Fruit fly (Drosophila melanogaster) whole organism, pupa: ENCODE measurements around the gene CG17108.
A peak's percentile ranks its signal among the peaks of the same experiment; 100 is the strongest.

Experiments used
- CG10348 ChIP-seq: fragments of 200-800 bp; sonication (Bioruptor generic); IDR thresholded peaks from 2 replicates; pipeline ENCODE4 v1.3.6; 2022; ENCODE audit warnings: missing biosample characterization, missing genetic modification characterization
- CG12605 ChIP-seq: fragments of 200-800 bp; sonication (Bioruptor generic); IDR thresholded peaks from 2 replicates; pipeline ENCODE4 v1.3.6; 2022; ENCODE audit warnings: missing biosample characterization, missing genetic modification characterization
- CG13204 ChIP-seq: fragments of 200-800 bp; sonication (Bioruptor generic); optimal IDR thresholded peaks from 2 replicates; lab custom pipeline; 2018; ENCODE audit warnings: missing biosample characterization, mild to moderate bottlenecking, missing genetic modification characterization, moderate library complexity
- CG14655 ChIP-seq: fragments of 200-800 bp; sonication (Bioruptor generic); optimal IDR thresholded peaks from 3 replicates; lab custom pipeline; 2017; ENCODE audit warnings: mild to moderate bottlenecking, missing biosample characterization, missing genetic modification reagents, missing genetic modification characterization
- CG15710 ChIP-seq: fragments of 200-800 bp; sonication (Bioruptor generic); optimal IDR thresholded peaks from 2 replicates; lab custom pipeline; 2018; ENCODE audit warnings: missing biosample characterization, mild to moderate bottlenecking, missing genetic modification characterization, moderate library complexity
- CG17806 ChIP-seq: fragments of 200-800 bp; sonication (Bioruptor generic); optimal IDR thresholded peaks from 2 replicates; lab custom pipeline; 2018; ENCODE audit warnings: missing biosample characterization, mild to moderate bottlenecking, missing genetic modification characterization, moderate library complexity
- CG32121 ChIP-seq: fragments of 200-800 bp; sonication (Bioruptor generic); IDR thresholded peaks from 2 replicates; pipeline ENCODE4 v1.3.6; 2022; ENCODE audit warnings: missing biosample characterization, missing genetic modification characterization
- CG34367 ChIP-seq: fragments of 200-800 bp; sonication (Bioruptor generic); optimal IDR thresholded peaks from 2 replicates; lab custom pipeline; 2018; ENCODE audit warnings: missing biosample characterization, mild to moderate bottlenecking, missing genetic modification characterization
- CG4496 ChIP-seq: fragments of 200-800 bp; sonication (Bioruptor generic); IDR thresholded peaks from 3 replicates; pipeline ENCODE4 v1.3.6; 2022; ENCODE audit warnings: missing biosample characterization, missing genetic modification characterization
- CG8159 ChIP-seq: fragments of 200-800 bp; sonication (Bioruptor generic); optimal IDR thresholded peaks from 3 replicates; lab custom pipeline; 2018; ENCODE audit warnings: missing biosample characterization, mild to moderate bottlenecking, missing genetic modification characterization, moderate library complexity
- CG8301 ChIP-seq: fragments of 200-800 bp; sonication (Bioruptor generic); optimal IDR thresholded peaks from 2 replicates; lab custom pipeline; 2018; ENCODE audit warnings: missing biosample characterization, mild to moderate bottlenecking, missing genetic modification characterization
- CG9948 ChIP-seq: fragments of 200-800 bp; sonication (Bioruptor generic); optimal IDR thresholded peaks from 2 replicates; lab custom pipeline; 2018; ENCODE audit warnings: missing biosample characterization, mild to moderate bottlenecking, missing genetic modification characterization, moderate library complexity
- D1 ChIP-seq: fragments of 200-800 bp; sonication (Bioruptor generic); optimal IDR thresholded peaks from 2 replicates; lab custom pipeline; 2018; ENCODE audit warnings: missing biosample characterization, mild to moderate bottlenecking, missing genetic modification characterization, moderate library complexity
- EcR ChIP-seq: fragments of 200-800 bp; sonication (Bioruptor generic); optimal IDR thresholded peaks from 3 replicates; lab custom pipeline; 2019; ENCODE audit warnings: missing biosample characterization, missing genetic modification characterization, mild to moderate bottlenecking, moderate library complexity, missing genetic modification reagents
- Ets98B ChIP-seq: fragments of 200-800 bp; sonication (Bioruptor generic); IDR thresholded peaks from 2 replicates; pipeline ENCODE4 v1.3.6; 2022; ENCODE audit warnings: missing biosample characterization, missing genetic modification characterization
- Pif1A ChIP-seq: fragments of 200-800 bp; sonication (Bioruptor generic); optimal IDR thresholded peaks from 3 replicates; lab custom pipeline; 2016; ENCODE audit warnings: missing biosample characterization, missing genetic modification characterization
- Pif1B ChIP-seq: fragments of 200-800 bp; sonication (Bioruptor generic); optimal IDR thresholded peaks from 3 replicates; lab custom pipeline; 2016; ENCODE audit warnings: missing biosample characterization, missing genetic modification characterization
- Snoo ChIP-seq: fragments of 200-800 bp; sonication (Bioruptor generic); optimal IDR thresholded peaks from 3 replicates; lab custom pipeline; 2017; ENCODE audit warnings: missing biosample characterization, mild to moderate bottlenecking, missing genetic modification characterization, inconsistent platforms
- fd96Ca ChIP-seq: fragments of 200-800 bp; sonication (Bioruptor generic); IDR thresholded peaks from 3 replicates; pipeline ENCODE4 v1.3.6; 2022; ENCODE audit warnings: missing biosample characterization, missing genetic modification characterization
- gl ChIP-seq: fragments of 200-800 bp; sonication (Bioruptor generic); optimal IDR thresholded peaks from 2 replicates; lab custom pipeline; 2018; ENCODE audit warnings: missing biosample characterization, mild to moderate bottlenecking, missing genetic modification characterization
- rn ChIP-seq: fragments of 200-800 bp; sonication (Bioruptor generic); IDR thresholded peaks from 2 replicates; pipeline ENCODE4 v1.3.6; 2022; ENCODE audit warnings: missing biosample characterization, missing genetic modification characterization

Gene CG17108

DNA sequence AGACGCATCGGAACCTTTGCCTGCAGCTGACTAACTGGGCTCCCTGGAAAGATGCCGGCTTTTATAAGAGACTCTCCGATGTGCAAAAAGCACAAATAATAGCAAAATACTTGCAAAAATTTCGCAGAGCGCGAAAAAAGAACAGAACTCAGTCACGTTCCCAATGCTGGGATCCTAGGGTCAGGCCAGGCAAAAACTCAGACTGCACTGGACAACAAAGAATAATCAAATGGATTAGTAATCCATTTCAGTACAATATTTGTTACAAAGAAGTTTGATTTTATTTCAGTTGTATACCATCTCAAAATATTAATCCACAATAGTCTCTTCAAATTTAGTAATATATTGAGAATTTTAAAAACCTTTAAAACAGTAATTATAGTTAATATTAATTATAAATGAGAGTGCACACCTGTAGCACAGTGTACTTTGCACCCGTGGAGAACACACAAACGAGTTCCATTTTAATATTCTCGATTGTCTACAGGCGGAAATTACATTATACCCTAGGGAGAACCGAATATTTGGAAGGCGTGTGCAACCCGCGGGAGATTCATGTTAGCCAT, at the start of gene CG17108:
Gene CG17108 (minus strand): TSS at position 51 of the 566 bp plus-strand sequence.
- TF ChIP-seq Pif1B (GFP tag; lab: Kevin White, UChicago): no peak
- no peak for TF ChIP-seq CG17806 (tag; lab: Kevin White, UChicago)
- TF ChIP-seq CG10348 (GFP tag; lab: Robert Waterston, UW): no peak
- no peak for TF ChIP-seq D1 (tag; lab: Kevin White, UChicago)
- no peak for TF ChIP-seq CG8301 (tag; lab: Kevin White, UChicago)
- TF ChIP-seq EcR (GFP tag; lab: Kevin White, UChicago): no peak
- TF ChIP-seq CG13204 (GFP tag; lab: Kevin White, UChicago): no peak
- no peak for TF ChIP-seq Ets98B
- TF ChIP-seq CG14655 (GFP tag; lab: Kevin White, UChicago): peak; percentile 6
- no peak for TF ChIP-seq gl (tag; lab: Kevin White, UChicago)
- no peak for TF ChIP-seq Pif1A (GFP tag; lab: Kevin White, UChicago)
- TF ChIP-seq CG8159 (tag; lab: Kevin White, UChicago): peak; percentile 55
- TF ChIP-seq CG34367 (tag; lab: Kevin White, UChicago): no peak
- no peak for TF ChIP-seq CG32121 (GFP tag; lab: Robert Waterston, UW)
- peak; percentile 36 for TF ChIP-seq CG15710 (tag; lab: Kevin White, UChicago)
- TF ChIP-seq rn (GFP tag; lab: Robert Waterston, UW): no peak
- TF ChIP-seq CG4496: no peak
- no peak for TF ChIP-seq fd96Ca
- peak; percentile 32 for TF ChIP-seq CG9948 (tag; lab: Kevin White, UChicago)
- TF ChIP-seq Snoo: no peak
- no peak for TF ChIP-seq CG12605 (GFP tag; lab: Robert Waterston, UW)

DNA sequence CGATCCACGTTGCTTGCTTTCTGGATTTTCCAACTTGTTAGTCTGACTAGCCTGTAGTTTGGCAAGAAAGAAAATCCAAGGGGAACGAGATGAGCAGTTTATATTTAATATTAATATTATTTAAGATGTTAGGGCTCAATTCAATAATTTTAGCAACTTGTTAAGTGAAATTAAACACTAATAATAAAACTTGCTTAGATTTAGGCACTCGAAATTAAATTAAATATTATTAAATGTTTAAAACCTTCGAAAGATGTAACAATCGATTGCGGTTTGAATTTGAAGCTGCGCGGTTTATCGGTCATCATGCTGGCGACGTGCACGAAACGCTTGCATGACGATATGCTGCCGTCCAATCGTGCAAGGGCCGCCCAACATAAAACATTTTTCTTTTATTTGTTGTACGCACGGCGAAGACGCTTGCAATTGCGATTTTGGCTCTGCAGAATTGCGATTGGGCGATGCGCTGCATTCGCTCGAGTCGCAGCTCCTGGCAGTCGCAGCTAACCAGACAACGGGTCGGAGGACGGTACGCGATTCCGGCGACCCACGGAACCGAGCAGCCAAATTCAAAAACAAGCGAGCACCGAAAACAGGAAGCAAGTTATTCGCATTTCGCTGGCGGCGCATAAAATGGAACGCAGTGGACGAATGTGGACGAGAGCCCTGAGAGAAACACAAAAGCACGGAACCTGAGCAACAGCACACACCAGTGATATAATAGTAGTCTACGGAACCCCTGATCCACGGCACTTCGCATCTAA, 43.3 kb upstream of the CG17108 start, which contains the start of the genes Vha16-5 and CG12299:
Gene Vha16-5 (minus strand): TSS at position 51 of the 764 bp plus-strand sequence.
Gene CG12299 (plus strand): TSS at position 353 of the 764 bp plus-strand sequence.
- peak; percentile 75 for TF ChIP-seq CG4496
- peak; percentile 21 for TF ChIP-seq CG17806 (tag; lab: Kevin White, UChicago)
- TF ChIP-seq rn (GFP tag; lab: Robert Waterston, UW): no peak
- TF ChIP-seq gl (tag; lab: Kevin White, UChicago): no peak
- TF ChIP-seq Pif1B (GFP tag; lab: Kevin White, UChicago): no peak
- TF ChIP-seq CG8159 (tag; lab: Kevin White, UChicago): peak; percentile 35
- peak; percentile 80 for TF ChIP-seq CG32121 (GFP tag; lab: Robert Waterston, UW)
- peak; percentile 10 for TF ChIP-seq CG15710 (tag; lab: Kevin White, UChicago)
- no peak for TF ChIP-seq D1 (tag; lab: Kevin White, UChicago)
- peak; percentile 91 for TF ChIP-seq fd96Ca
- TF ChIP-seq CG8301 (tag; lab: Kevin White, UChicago): no peak
- TF ChIP-seq Ets98B: peak; percentile 82
- TF ChIP-seq Snoo: no peak

DNA sequence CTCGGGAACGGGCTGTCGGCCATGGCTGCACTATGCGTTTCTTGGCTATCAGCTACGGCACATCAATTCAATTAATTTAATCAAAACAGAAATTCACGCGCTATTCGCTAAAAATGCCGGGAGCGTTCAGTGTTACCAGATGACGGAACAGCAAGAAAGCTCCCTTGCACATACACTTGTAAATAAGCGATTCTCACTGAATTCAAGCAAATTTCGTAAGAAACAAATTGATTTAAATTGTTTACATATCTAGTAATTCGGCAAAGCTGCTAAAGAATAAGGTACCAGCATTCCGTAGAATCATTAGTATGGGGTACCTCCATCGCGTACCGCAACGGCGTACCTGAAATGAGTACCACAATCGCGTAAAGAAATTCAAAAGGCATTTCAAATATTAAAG, 42.0 kb upstream of the CG17108 start, which contains the start of gene Nup107:
Gene Nup107 (minus strand): TSS at position 149 of the 400 bp plus-strand sequence.
- TF ChIP-seq CG4496 (0 out of 3 replicates have a peak, but pooled peaks have one; percentile 16), CG12605 (GFP tag; lab: Robert Waterston, UW) (no peak)
- TF ChIP-seq, all 21 proteins: peak for 1

DNA sequence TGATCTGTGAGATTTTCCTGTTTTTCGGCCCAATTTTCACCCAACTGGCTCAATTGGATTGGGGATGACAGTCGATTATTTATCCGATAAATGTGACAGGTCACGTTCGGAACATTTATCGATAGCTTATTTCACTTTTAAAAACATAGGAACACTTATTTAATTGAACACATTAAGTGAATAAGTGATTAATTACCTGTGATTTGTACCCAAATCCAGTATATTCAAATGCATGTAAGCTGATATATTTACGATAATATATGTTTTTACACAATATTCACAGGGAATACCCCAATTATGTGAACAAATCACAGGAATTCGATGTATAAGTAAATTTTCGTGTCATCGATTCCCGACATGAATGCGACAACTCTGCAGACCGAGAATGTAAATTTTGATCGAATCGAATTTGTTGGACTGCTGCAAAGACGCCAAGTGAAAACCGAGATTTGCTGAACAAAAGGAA, 38.5 kb upstream of the CG17108 start, which contains the start of the genes EMC3 and Dpy-30L1:
Gene EMC3 (minus strand): TSS at position 81 of the 466 bp plus-strand sequence.
Gene Dpy-30L1 (plus strand): TSS at position 311 of the 466 bp plus-strand sequence.
- TF ChIP-seq CG14655 (GFP tag; lab: Kevin White, UChicago): no peak
- TF ChIP-seq Pif1B (GFP tag; lab: Kevin White, UChicago): no peak
- peak; percentile 35 for TF ChIP-seq CG17806 (tag; lab: Kevin White, UChicago)
- TF ChIP-seq CG9948 (tag; lab: Kevin White, UChicago): peak; percentile 5
- peak; percentile 27 for TF ChIP-seq Snoo
- peak; percentile 53 for TF ChIP-seq CG15710 (tag; lab: Kevin White, UChicago)
- TF ChIP-seq CG4496: peak; percentile 20; the same call in 1 of the 3 replicates
- TF ChIP-seq CG32121 (GFP tag; lab: Robert Waterston, UW): no peak
- TF ChIP-seq Pif1A (GFP tag; lab: Kevin White, UChicago): no peak
- peak; percentile 43; the same call in 1 of the 2 replicates for TF ChIP-seq Ets98B

DNA sequence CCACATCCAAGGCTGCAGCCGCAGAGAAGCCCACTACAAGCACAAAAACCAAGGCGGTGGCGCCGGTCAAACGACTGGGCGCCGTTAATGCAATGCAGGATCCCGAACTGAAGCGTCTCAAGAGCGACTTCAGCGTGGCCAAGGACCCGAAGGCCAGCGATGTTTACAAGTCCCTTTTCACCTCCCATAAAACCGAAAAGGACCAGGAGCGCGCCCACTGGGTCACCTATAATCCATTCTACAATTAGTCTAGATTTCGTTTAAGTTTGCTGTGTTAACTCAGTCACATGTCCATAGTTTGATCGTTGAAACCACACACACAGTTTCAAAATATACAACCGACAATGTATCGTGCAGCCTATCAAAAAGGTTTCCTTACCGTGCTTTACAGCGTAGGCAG, 36.1 kb upstream of the CG17108 start, which contains the start of gene CG17118:
Gene CG17118 (plus strand): TSS at position 301 of the 400 bp plus-strand sequence.
- TF ChIP-seq gl (tag; lab: Kevin White, UChicago) (no peak), EcR (GFP tag; lab: Kevin White, UChicago) (no peak), CG13204 (GFP tag; lab: Kevin White, UChicago) (no peak), CG8301 (tag; lab: Kevin White, UChicago) (no peak), D1 (tag; lab: Kevin White, UChicago) (no peak), CG10348 (GFP tag; lab: Robert Waterston, UW) (no peak), CG9948 (tag; lab: Kevin White, UChicago) (no peak), CG34367 (tag; lab: Kevin White, UChicago) (no peak), Ets98B (no peak), rn (GFP tag; lab: Robert Waterston, UW) (no peak), Pif1B (GFP tag; lab: Kevin White, UChicago) (no peak), Pif1A (GFP tag; lab: Kevin White, UChicago) (no peak), CG4496 (no peak), Snoo (no peak), fd96Ca (no peak), CG32121 (GFP tag; lab: Robert Waterston, UW) (no peak)
